Worm (Caenorhabditis elegans) whole organism, L3 larva: ENCODE measurements around the gene B0546.3.

ENCODE experiments used
- R02D3.7 ChIP-seq: fragments of 150-350 bp; optimal IDR thresholded peaks from 2 replicates; lab custom pipeline; 2014; ENCODE audit warnings: missing biosample characterization, missing genetic modification characterization
- ZK546.5 ChIP-seq: sonication (generic microtip); optimal IDR thresholded peaks from 2 replicates; lab custom pipeline; 2017; ENCODE audit warnings: missing biosample characterization, missing genetic modification characterization
- aly-2 ChIP-seq: fragments of 150-350 bp; optimal IDR thresholded peaks from 2 replicates; lab custom pipeline; 2014; ENCODE audit warnings: missing biosample characterization, missing genetic modification characterization
- ceh-16 ChIP-seq: sonication (generic microtip); optimal IDR thresholded peaks from 2 replicates; lab custom pipeline; 2017; ENCODE audit warnings: missing biosample characterization, missing genetic modification characterization
- ceh-28 ChIP-seq: fragments of 150-350 bp; optimal IDR thresholded peaks from 2 replicates; lab custom pipeline; 2014; ENCODE audit warnings: missing biosample characterization, missing genetic modification reagents, missing genetic modification characterization
- ceh-82 ChIP-seq: fragments of 150-350 bp; optimal IDR thresholded peaks from 2 replicates; lab custom pipeline; 2014; ENCODE audit warnings: missing biosample characterization, missing genetic modification characterization
- egl-27 ChIP-seq: sonication (generic microtip); optimal IDR thresholded peaks from 4 replicates; lab custom pipeline; 2017; ENCODE audit warnings: missing biosample characterization, missing genetic modification reagents, missing genetic modification characterization
- egl-5 ChIP-seq: fragments of 150-350 bp; optimal IDR thresholded peaks from 2 replicates; lab custom pipeline; 2017; ENCODE audit warnings: missing biosample characterization, missing genetic modification reagents, missing genetic modification characterization, inconsistent platforms
- elt-3 ChIP-seq, 3 experiments: fragments of 150-350 bp in 1 of 3; sonication (generic microtip) in 2 of 3; optimal IDR thresholded peaks; 2 replicates in 2 of 3; 4 replicates in 1 of 3; lab custom pipeline; 2014 to 2017; ENCODE audit warnings: missing biosample characterization in 3 of 3, missing genetic modification characterization in 3 of 3
- fkh-10 ChIP-seq: sonication (generic microtip); optimal IDR thresholded peaks from 2 replicates; lab custom pipeline; 2017; ENCODE audit warnings: missing biosample characterization, missing genetic modification reagents, missing genetic modification characterization
- fkh-2 ChIP-seq: fragments of 150-350 bp; optimal IDR thresholded peaks from 2 replicates; lab custom pipeline; 2014; ENCODE audit warnings: missing biosample characterization, missing genetic modification reagents, missing genetic modification characterization
- fos-1 ChIP-seq: fragments of 150-350 bp; optimal IDR thresholded peaks from 2 replicates; lab custom pipeline; 2014; ENCODE audit warnings: missing biosample characterization, missing genetic modification characterization
- hmg-11 ChIP-seq: sonication (generic microtip); optimal IDR thresholded peaks from 2 replicates; lab custom pipeline; 2016; ENCODE audit warnings: missing genetic modification characterization, missing compliant biosample characterization
- jun-1 ChIP-seq: fragments of 150-350 bp; optimal IDR thresholded peaks from 2 replicates; lab custom pipeline; 2014; ENCODE audit warnings: missing biosample characterization, missing genetic modification reagents, missing genetic modification characterization
- lin-15B ChIP-seq: fragments of 150-350 bp; optimal IDR thresholded peaks from 2 replicates; lab custom pipeline; 2014; ENCODE audit warnings: missing biosample characterization, missing genetic modification characterization
- lsy-12 ChIP-seq: sonication (generic microtip); optimal IDR thresholded peaks from 2 replicates; lab custom pipeline; 2016; ENCODE audit warnings: mild to moderate bottlenecking, missing genetic modification characterization, missing compliant biosample characterization
- mdl-1 ChIP-seq: fragments of 150-350 bp; optimal IDR thresholded peaks from 2 replicates; lab custom pipeline; 2014; ENCODE audit warnings: missing biosample characterization, missing genetic modification characterization
- mml-1 ChIP-seq: fragments of 150-350 bp; sonication (generic microtip); optimal IDR thresholded peaks from 3 replicates; lab custom pipeline; 2014; ENCODE audit warnings: missing biosample characterization, missing genetic modification characterization
- nfya-1 ChIP-seq: sonication (generic microtip); optimal IDR thresholded peaks from 2 replicates; lab custom pipeline; 2017; ENCODE audit warnings: missing genetic modification characterization, mild to moderate bottlenecking, missing compliant biosample characterization, antibody characterized with exemption, moderate library complexity; ENCODE audit not compliant: insufficient read depth
- nhr-11 ChIP-seq: fragments of 150-350 bp; optimal IDR thresholded peaks from 2 replicates; lab custom pipeline; 2014; ENCODE audit warnings: missing biosample characterization, missing genetic modification characterization
- nhr-12 ChIP-seq: fragments of 150-350 bp; optimal IDR thresholded peaks from 2 replicates; lab custom pipeline; 2014; ENCODE audit warnings: missing biosample characterization, missing genetic modification characterization
- nhr-23 ChIP-seq: fragments of 150-350 bp; optimal IDR thresholded peaks from 2 replicates; lab custom pipeline; 2014; ENCODE audit warnings: missing biosample characterization, missing genetic modification reagents, missing genetic modification characterization
- nhr-237 ChIP-seq: fragments of 150-350 bp; optimal IDR thresholded peaks from 2 replicates; lab custom pipeline; 2014; ENCODE audit warnings: missing biosample characterization, missing genetic modification characterization
- nhr-25 ChIP-seq: sonication (generic microtip); optimal IDR thresholded peaks from 2 replicates; lab custom pipeline; 2017; ENCODE audit warnings: missing biosample characterization, missing genetic modification characterization
- nhr-28 ChIP-seq: fragments of 150-350 bp; optimal IDR thresholded peaks from 2 replicates; lab custom pipeline; 2014; ENCODE audit warnings: missing biosample characterization, missing genetic modification characterization
- nhr-43 ChIP-seq: sonication (generic microtip); optimal IDR thresholded peaks from 2 replicates; lab custom pipeline; 2016; ENCODE audit warnings: mild to moderate bottlenecking, missing genetic modification characterization, missing compliant biosample characterization; ENCODE audit not compliant: poor library complexity, severe bottlenecking
- nhr-67 ChIP-seq: fragments of 150-350 bp; optimal IDR thresholded peaks from 2 replicates; lab custom pipeline; 2014; ENCODE audit warnings: missing biosample characterization, missing genetic modification characterization
- nhr-76 ChIP-seq: fragments of 150-350 bp; sonication (generic microtip); optimal IDR thresholded peaks from 5 replicates; lab custom pipeline; 2014; ENCODE audit warnings: missing biosample characterization, missing genetic modification characterization
- nhr-77 ChIP-seq: fragments of 150-350 bp; optimal IDR thresholded peaks from 2 replicates; lab custom pipeline; 2014; ENCODE audit warnings: missing biosample characterization, missing genetic modification characterization
- pha-4 ChIP-seq: fragments of 150-350 bp; optimal IDR thresholded peaks from 2 replicates; lab custom pipeline; 2014; ENCODE audit warnings: missing biosample characterization, missing genetic modification reagents, missing genetic modification characterization
- sea-2 ChIP-seq: fragments of 150-350 bp; sonication (generic microtip); optimal IDR thresholded peaks from 4 replicates; lab custom pipeline; 2014; ENCODE audit warnings: missing biosample characterization, missing genetic modification reagents, missing genetic modification characterization
- skn-1 ChIP-seq: fragments of 150-350 bp; optimal IDR thresholded peaks from 2 replicates; lab custom pipeline; 2014; ENCODE audit warnings: missing biosample characterization, missing genetic modification characterization
- snpc-4 ChIP-seq: fragments of 150-350 bp; optimal IDR thresholded peaks from 2 replicates; lab custom pipeline; 2014; ENCODE audit warnings: missing biosample characterization, missing genetic modification characterization
- tbx-2 ChIP-seq: sonication (generic microtip); optimal IDR thresholded peaks from 2 replicates; lab custom pipeline; 2016; ENCODE audit warnings: mild to moderate bottlenecking, missing genetic modification characterization, missing compliant biosample characterization
- unc-39 ChIP-seq: sonication (generic microtip); optimal IDR thresholded peaks from 4 replicates; lab custom pipeline; 2017; ENCODE audit warnings: missing biosample characterization, missing genetic modification characterization

Gene B0546.3

ce11 chrIV:3384593-3384992 lies 2.0 kb upstream of the B0546.3 start (continued):
- TF ChIP-seq elt-3 (tag; optimal IDR thresholded peaks at IDR 0.05; lab: Kevin White, UChicago) = no peak
- no peak for TF ChIP-seq nhr-67 (tag; lab: Kevin White, UChicago)
- no peak for TF ChIP-seq mml-1
- no peak for TF ChIP-seq sea-2
- peak; percentile 37 for TF ChIP-seq ceh-82 (tag; lab: Kevin White, UChicago)
- TF ChIP-seq nfya-1 (tag; lab: Kevin White, UChicago) = peak; percentile 98
- TF ChIP-seq nhr-25 = peak; percentile 87
- TF ChIP-seq nhr-237 (tag; lab: Kevin White, UChicago) = no peak
- TF ChIP-seq nhr-28 (tag; lab: Kevin White, UChicago) = no peak
- no peak for TF ChIP-seq ceh-16
- peak; percentile 89 for TF ChIP-seq lsy-12 (tag; lab: Kevin White, UChicago)
- no peak for TF ChIP-seq fkh-2
- TF ChIP-seq fos-1 = no peak
- peak; percentile 72 for TF ChIP-seq tbx-2 (tag; lab: Kevin White, UChicago)
- TF ChIP-seq pha-4 = peak; percentile 90
- peak; percentile 89 for TF ChIP-seq ceh-28 (tag; lab: Kevin White, UChicago)
- peak; percentile 71 for TF ChIP-seq mdl-1 (tag; lab: Kevin White, UChicago)
- peak; percentile 8 for TF ChIP-seq egl-27 (tag; lab: Kevin White, UChicago)
- no peak for TF ChIP-seq nhr-77 (tag; lab: Kevin White, UChicago)
- TF ChIP-seq fkh-10 (GFP tag; lab: Kevin White, UChicago) = peak; percentile 64

ce11 chrIV:3384047-3384446 lies 1.4 kb upstream of the B0546.3 start, which contains the start of gene B0546.4:
B0546.4 (minus strand) TSS chrIV:3384147.
- TF ChIP-seq pha-4 (no peak), unc-39 (no peak), aly-2 (tag; lab: Kevin White, UChicago) (no peak), fkh-10 (GFP tag; lab: Kevin White, UChicago) (no peak), egl-27 (tag; lab: Kevin White, UChicago) (no peak), nhr-11 (tag; lab: Kevin White, UChicago) (no peak), mdl-1 (tag; lab: Kevin White, UChicago) (no peak), nhr-23 (tag; lab: Kevin White, UChicago) (no peak), nhr-28 (tag; lab: Kevin White, UChicago) (no peak), mml-1 (no peak), nhr-25 (no peak), nfya-1 (tag; lab: Kevin White, UChicago) (no peak), skn-1 (no peak), fkh-2 (no peak)

- TF ChIP-seq nhr-12 (tag; lab: Kevin White, UChicago) = no peak
- TF ChIP-seq skn-1 = no peak
- TF ChIP-seq snpc-4 = no peak
- no peak for TF ChIP-seq jun-1 (tag; lab: Kevin White, UChicago)
- TF ChIP-seq egl-5 = no peak
- no peak for TF ChIP-seq hmg-11 (tag; lab: Kevin White, UChicago)
- TF ChIP-seq nhr-77 (tag; lab: Kevin White, UChicago) = no peak
- TF ChIP-seq nhr-237 (tag; lab: Kevin White, UChicago) = no peak
- no peak for TF ChIP-seq nhr-76
These were observed 562 bp upstream of the B0546.3 start for ce11 chrIV:3383203-3383602.

- no peak for TF ChIP-seq tbx-2 (tag; lab: Kevin White, UChicago)
- TF ChIP-seq nfya-1 (tag; lab: Kevin White, UChicago) = no peak
- no peak for TF ChIP-seq fos-1
These were observed 4.4 kb downstream of the B0546.3 start, which contains the start of gene otub-4 for ce11 chrIV:3378080-3378804. otub-4 (minus strand) TSS chrIV:3378130.

ce11 chrIV:3373370-3373769 lies 9.3 kb downstream of the B0546.3 start:
- no peak for TF ChIP-seq ZK546.5 (tag; lab: Kevin White, UChicago)
- TF ChIP-seq tbx-2 (tag; lab: Kevin White, UChicago) = no peak
- TF ChIP-seq nhr-25 = no peak
- TF ChIP-seq pha-4 = no peak
- TF ChIP-seq ceh-28 (tag; lab: Kevin White, UChicago) = no peak
- TF ChIP-seq nhr-237 (tag; lab: Kevin White, UChicago) = no peak
- no peak for TF ChIP-seq lsy-12 (tag; lab: Kevin White, UChicago)
- TF ChIP-seq unc-39 = no peak
- no peak for TF ChIP-seq R02D3.7 (tag; lab: Kevin White, UChicago)
- no peak for TF ChIP-seq aly-2 (tag; lab: Kevin White, UChicago)
- no peak for TF ChIP-seq nhr-76
- no peak for TF ChIP-seq jun-1 (tag; lab: Kevin White, UChicago)
- TF ChIP-seq fkh-10 (GFP tag; lab: Kevin White, UChicago) = no peak
- no peak for TF ChIP-seq nhr-77 (tag; lab: Kevin White, UChicago)
- no peak for TF ChIP-seq lin-15B (tag; lab: Kevin White, UChicago)
- no peak for TF ChIP-seq nhr-11 (tag; lab: Kevin White, UChicago)
- TF ChIP-seq nfya-1 (tag; lab: Kevin White, UChicago) = no peak
- no peak for TF ChIP-seq elt-3 (tag; optimal IDR thresholded peaks at IDR 0.05; lab: Kevin White, UChicago)
- no peak for TF ChIP-seq nhr-43 (tag; lab: Kevin White, UChicago)
- TF ChIP-seq egl-5 = no peak
